Worm (Caenorhabditis elegans) whole organism, midembryonic: ENCODE data around the gene asah-2.

Experiments used
- T22C8.4 ChIP-seq: fragments of 200-800 bp; sonication (Bioruptor generic); IDR thresholded peaks from 2 replicates; pipeline ENCODE4 v1.3.6; 2022; ENCODE audit warnings: missing genetic modification characterization, missing compliant biosample characterization
- cog-1 ChIP-seq: sonication (generic microtip); optimal IDR thresholded peaks from 2 replicates; lab custom pipeline; 2016; ENCODE audit warnings: missing genetic modification characterization, missing compliant biosample characterization
- flt-1 ChIP-seq: fragments of 200-800 bp; sonication (Bioruptor generic); IDR thresholded peaks from 2 replicates; pipeline ENCODE4 v1.3.6; 2022; ENCODE audit warnings: missing genetic modification characterization, missing compliant biosample characterization
- klf-2 ChIP-seq: fragments of 200-800 bp; sonication (Bioruptor generic); conservative IDR thresholded peaks from 2 replicates; pipeline ENCODE4 v1.3.6; 2022; ENCODE audit warnings: missing genetic modification reagents, missing genetic modification characterization, missing compliant biosample characterization
- med-1 ChIP-seq: sonication (generic microtip); optimal IDR thresholded peaks from 2 replicates; lab custom pipeline; 2017; ENCODE audit warnings: missing genetic modification characterization, mild to moderate bottlenecking, missing compliant biosample characterization, antibody characterized with exemption, missing genetic modification reagents; ENCODE audit not compliant: insufficient read depth
- ref-1 ChIP-seq: fragments of 200-800 bp; sonication (Bioruptor generic); conservative IDR thresholded peaks from 2 replicates; pipeline ENCODE4 v1.3.6; 2022; ENCODE audit warnings: missing genetic modification reagents, missing genetic modification characterization, missing compliant biosample characterization
- tab-1 ChIP-seq: fragments of 200-800 bp; sonication (Bioruptor generic); IDR thresholded peaks from 2 replicates; pipeline ENCODE4 v1.3.6; 2022; ENCODE audit warnings: missing genetic modification characterization, missing compliant biosample characterization
- ztf-23 ChIP-seq: fragments of 200-800 bp; sonication (Bioruptor generic); IDR thresholded peaks from 2 replicates; pipeline ENCODE4 v1.3.6; 2022; ENCODE audit warnings: missing genetic modification reagents, missing genetic modification characterization, missing compliant biosample characterization
- ztf-29 ChIP-seq: fragments of 200-800 bp; sonication (Bioruptor generic); IDR thresholded peaks from 2 replicates; pipeline ENCODE4 v1.3.6; 2022; ENCODE audit warnings: missing genetic modification reagents, missing genetic modification characterization, missing compliant biosample characterization

The asah-2 gene

ce11 chrII:10105604-10106003 is 33.8 kb upstream of the asah-2 start, which contains the start of gene ZK945.4:
Gene ZK945.4, minus strand, starts transcription at chrII:10105704.
- TF ChIP-seq med-1 (GFP tag; lab: Kevin White, UChicago) (no peak), cog-1 (tag; lab: Kevin White, UChicago) (no peak)

ce11 chrII:10106870-10107269 is 32.5 kb upstream of the asah-2 start, which contains the start of gene ZK945.6:
Gene ZK945.6, minus strand, starts transcription at chrII:10106970.
- TF ChIP-seq klf-2 (GFP tag; lab: Robert Waterston, UW), result no peak
- TF ChIP-seq ztf-23, result no peak
- TF ChIP-seq tab-1 (GFP tag; lab: Robert Waterston, UW), result no peak
- no peak for TF ChIP-seq ref-1 (GFP tag; lab: Robert Waterston, UW)
- TF ChIP-seq med-1 (GFP tag; lab: Kevin White, UChicago), result no peak
- no peak for TF ChIP-seq cog-1 (tag; lab: Kevin White, UChicago)
- TF ChIP-seq flt-1 (GFP tag; lab: Robert Waterston, UW), result no peak
- TF ChIP-seq ztf-29 (GFP tag; lab: Robert Waterston, UW), result no peak
- TF ChIP-seq T22C8.4 (GFP tag; lab: Robert Waterston, UW), result no peak

- TF ChIP-seq flt-1 (GFP tag; lab: Robert Waterston, UW), result no peak
- TF ChIP-seq klf-2 (GFP tag; lab: Robert Waterston, UW), result no peak
- no peak for TF ChIP-seq med-1 (GFP tag; lab: Kevin White, UChicago)
- TF ChIP-seq ref-1 (GFP tag; lab: Robert Waterston, UW), result no peak
- no peak for TF ChIP-seq cog-1 (tag; lab: Kevin White, UChicago)
- no peak for TF ChIP-seq tab-1 (GFP tag; lab: Robert Waterston, UW)
- no peak for TF ChIP-seq ztf-29 (GFP tag; lab: Robert Waterston, UW)
- TF ChIP-seq T22C8.4 (GFP tag; lab: Robert Waterston, UW), result no peak
- TF ChIP-seq ztf-23, result no peak
Observed at ce11 chrII:10108377-10108776, 31.0 kb upstream of the asah-2 start, which contains the start of the genes ZK945.7 and ZK945.8. Gene ZK945.7, minus strand, starts transcription at chrII:10108477. Gene ZK945.8, plus strand, starts transcription at chrII:10108651.

ce11 chrII:10116690-10117089 is 22.7 kb upstream of the asah-2 start:
- no peak for TF ChIP-seq tab-1 (GFP tag; lab: Robert Waterston, UW)
- no peak for TF ChIP-seq klf-2 (GFP tag; lab: Robert Waterston, UW)
- TF ChIP-seq cog-1 (tag; lab: Kevin White, UChicago), result no peak
- no peak for TF ChIP-seq ztf-29 (GFP tag; lab: Robert Waterston, UW)
- no peak for TF ChIP-seq T22C8.4 (GFP tag; lab: Robert Waterston, UW)
- no peak for TF ChIP-seq med-1 (GFP tag; lab: Kevin White, UChicago)
- no peak for TF ChIP-seq flt-1 (GFP tag; lab: Robert Waterston, UW)

ce11 chrII:10121725-10122124 is 17.7 kb upstream of the asah-2 start, which contains the start of gene lov-1:
Gene lov-1, minus strand, starts transcription at chrII:10121825.
- TF ChIP-seq med-1 (GFP tag; lab: Kevin White, UChicago), result no peak
- no peak for TF ChIP-seq ref-1 (GFP tag; lab: Robert Waterston, UW)
- no peak for TF ChIP-seq ztf-29 (GFP tag; lab: Robert Waterston, UW)
- TF ChIP-seq klf-2 (GFP tag; lab: Robert Waterston, UW), result no peak
- TF ChIP-seq flt-1 (GFP tag; lab: Robert Waterston, UW), result no peak
- no peak for TF ChIP-seq T22C8.4 (GFP tag; lab: Robert Waterston, UW)
- TF ChIP-seq tab-1 (GFP tag; lab: Robert Waterston, UW), result no peak
- no peak for TF ChIP-seq cog-1 (tag; lab: Kevin White, UChicago)
- no peak for TF ChIP-seq ztf-23

ce11 chrII:10122465-10122864 is 16.9 kb upstream of the asah-2 start, which contains the start of gene F27E5.7:
Gene F27E5.7, plus strand, starts transcription at chrII:10122765.
- no peak for TF ChIP-seq klf-2 (GFP tag; lab: Robert Waterston, UW)
- no peak for TF ChIP-seq tab-1 (GFP tag; lab: Robert Waterston, UW)
- no peak for TF ChIP-seq med-1 (GFP tag; lab: Kevin White, UChicago)
- no peak for TF ChIP-seq flt-1 (GFP tag; lab: Robert Waterston, UW)

- no peak for TF ChIP-seq klf-2 (GFP tag; lab: Robert Waterston, UW)
- TF ChIP-seq ztf-23, result no peak
- TF ChIP-seq med-1 (GFP tag; lab: Kevin White, UChicago), result no peak
- TF ChIP-seq cog-1 (tag; lab: Kevin White, UChicago), result no peak
- TF ChIP-seq flt-1 (GFP tag; lab: Robert Waterston, UW), result no peak
- TF ChIP-seq ref-1 (GFP tag; lab: Robert Waterston, UW), result no peak
- TF ChIP-seq tab-1 (GFP tag; lab: Robert Waterston, UW), result no peak
- no peak for TF ChIP-seq ztf-29 (GFP tag; lab: Robert Waterston, UW)
- no peak for TF ChIP-seq T22C8.4 (GFP tag; lab: Robert Waterston, UW)
Observed at ce11 chrII:10127389-10127788, 12.0 kb upstream of the asah-2 start, which contains the start of gene F27E5.8. Gene F27E5.8, minus strand, starts transcription at chrII:10127489.

- TF ChIP-seq med-1 (GFP tag; lab: Kevin White, UChicago) (no peak), ztf-29 (GFP tag; lab: Robert Waterston, UW) (no peak), cog-1 (tag; lab: Kevin White, UChicago) (no peak), flt-1 (GFP tag; lab: Robert Waterston, UW) (no peak), tab-1 (GFP tag; lab: Robert Waterston, UW) (no peak), ztf-23 (no peak), klf-2 (GFP tag; lab: Robert Waterston, UW) (no peak), ref-1 (GFP tag; lab: Robert Waterston, UW) (no peak), T22C8.4 (GFP tag; lab: Robert Waterston, UW) (no peak)
Observed at ce11 chrII:10131760-10132159, 7.6 kb upstream of the asah-2 start, which contains the start of gene F27E5.5. Gene F27E5.5, minus strand, starts transcription at chrII:10131860.

ce11 chrII:10132818-10133217 is 6.6 kb upstream of the asah-2 start:
- no peak for TF ChIP-seq ztf-23
